Worm (Caenorhabditis elegans): ENCODE results near the gene phf-34.

phf-34 gene

DNA sequence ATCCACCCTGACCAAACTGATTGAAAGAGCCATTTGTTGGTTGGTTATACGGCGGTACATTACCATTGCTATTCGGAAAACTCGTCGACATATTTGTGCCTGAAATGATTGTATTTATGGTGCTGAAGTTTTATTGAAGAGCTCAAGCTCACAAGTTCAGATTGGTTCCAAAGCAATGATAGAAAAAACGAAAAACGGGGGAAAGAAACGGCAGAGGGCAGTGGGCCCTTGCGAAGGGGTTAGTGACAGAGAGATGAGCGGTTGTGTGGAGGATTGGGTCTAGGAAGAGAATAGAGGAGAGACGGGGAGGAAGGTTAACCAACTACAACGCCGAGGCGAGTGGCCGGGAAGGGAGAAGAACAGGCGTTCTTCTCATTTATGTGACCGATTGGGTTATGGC, 32.1 kb upstream of the phf-34 start, which contains the start of gene nra-3:
Gene nra-3 (minus strand): TSS at position 101 of the 400 bp plus-strand sequence.
- TF ChIP-seq mec-3 (tag; optimal IDR thresholded peaks at IDR 0.05; ENCODE audit: borderline replicate concordance) (no peak), ref-2 (tag; optimal IDR thresholded peaks at IDR 0.05) (peak; percentile 19), rnt-1 (tag; optimal IDR thresholded peaks at IDR 0.05) (peak; percentile 31), unc-42 (tag; optimal IDR thresholded peaks at IDR 0.05) (peak; percentile 41), tbx-2 (tag; optimal IDR thresholded peaks at IDR 0.05) (peak; percentile 44)

DNA sequence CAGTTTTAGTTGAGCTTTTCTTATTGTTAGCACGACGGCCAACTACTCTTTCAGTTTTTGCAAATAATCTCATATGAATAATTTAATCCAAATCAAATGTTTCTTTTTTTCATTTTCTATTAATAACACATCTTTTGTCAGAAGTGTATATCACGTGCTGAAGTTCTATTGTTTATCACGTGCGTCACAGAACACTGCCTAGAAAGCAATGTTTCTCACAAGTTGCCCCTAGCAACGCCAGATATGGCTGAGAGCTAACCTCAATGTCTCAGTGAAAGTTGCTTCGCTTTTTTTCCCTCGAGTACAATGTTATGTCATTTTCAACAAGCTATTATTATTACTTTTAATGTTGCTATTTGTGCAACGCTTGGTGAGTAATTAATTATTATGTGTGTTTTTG, 28.7 kb upstream of the phf-34 start:
- TF ChIP-seq ceh-18 (tag; optimal IDR thresholded peaks at IDR 0.05) (no peak), fax-1 (tag; optimal IDR thresholded peaks at IDR 0.05) (no peak), hlh-30 (tag; optimal IDR thresholded peaks at IDR 0.05; ENCODE audit: insufficient read depth) (peak; percentile 54), pha-2 (tag; optimal IDR thresholded peaks at IDR 0.05) (no peak)

DNA sequence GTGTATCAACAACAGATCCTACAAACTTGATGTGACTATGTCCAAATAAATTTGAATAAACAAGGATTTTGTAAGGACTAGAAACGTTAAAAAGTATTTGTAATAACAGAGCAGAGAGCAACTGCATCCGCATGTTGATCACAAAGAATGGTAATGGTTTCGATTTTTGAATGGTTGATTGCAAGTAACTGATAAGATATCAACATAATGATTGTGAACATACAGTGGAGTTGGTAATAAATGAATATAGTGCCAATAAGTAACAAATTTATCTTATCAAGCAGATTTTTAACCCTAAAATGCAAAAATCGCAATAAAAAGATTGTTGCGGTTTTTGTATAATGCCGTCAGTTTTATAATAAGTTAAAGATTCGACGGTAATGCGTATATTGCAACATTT, 25.7 kb upstream of the phf-34 start, which contains the start of gene ugt-23:
Gene ugt-23 (minus strand): TSS at position 212 of the 400 bp plus-strand sequence.
- no peak for TF ChIP-seq tbx-2 (tag; optimal IDR thresholded peaks at IDR 0.05)
- no peak for TF ChIP-seq pat-9 (tag; optimal IDR thresholded peaks at IDR 0.05)
- TF ChIP-seq elt-2 (tag; optimal IDR thresholded peaks at IDR 0.05) = peak; percentile 70

DNA sequence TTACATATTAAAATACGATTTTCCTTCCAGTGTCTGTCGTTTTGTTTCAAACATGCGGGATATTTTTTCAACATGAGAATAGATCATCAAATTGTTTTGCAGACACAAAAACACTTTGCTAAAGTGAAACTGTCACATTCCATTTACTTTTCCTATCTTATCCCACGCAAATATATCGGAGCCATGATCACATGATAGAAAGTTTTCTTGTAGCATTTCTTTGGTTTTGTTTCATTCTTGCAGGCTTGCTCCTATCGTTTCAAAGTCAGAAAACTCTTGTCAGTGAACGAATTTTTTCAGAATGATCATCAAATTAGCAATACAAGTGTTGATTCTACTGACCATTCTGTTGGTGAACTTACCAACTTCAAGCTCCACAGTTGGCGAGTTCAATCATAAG, 22.0 kb upstream of the phf-34 start, which contains the start of gene C17G1.2:
Gene C17G1.2 (plus strand): TSS at position 301 of the 400 bp plus-strand sequence.
- TF ChIP-seq pax-1 (tag; optimal IDR thresholded peaks at IDR 0.05) (no peak), ceh-34 (tag; optimal IDR thresholded peaks at IDR 0.05) (no peak), pha-4 (tag; optimal IDR thresholded peaks at IDR 0.05) (no peak), pros-1 (tag; optimal IDR thresholded peaks at IDR 0.05) (no peak), C38D4.7 (GFP tag; optimal IDR thresholded peaks at IDR 0.05) (no peak), fkh-10 (GFP tag; optimal IDR thresholded peaks at IDR 0.05) (no peak), mec-3 (tag; optimal IDR thresholded peaks at IDR 0.05; ENCODE audit: borderline replicate concordance) (no peak), K02D7.2 (tag; optimal IDR thresholded peaks at IDR 0.05) (no peak), ama-1 (optimal IDR thresholded peaks at IDR 0.05) (no peak), ceh-6 (GFP tag; optimal IDR thresholded peaks at IDR 0.05) (no peak), hlh-30 (tag; optimal IDR thresholded peaks at IDR 0.05; ENCODE audit: insufficient read depth) (no peak), madf-2 (tag; optimal IDR thresholded peaks at IDR 0.05) (no peak), tbx-7 (tag; optimal IDR thresholded peaks at IDR 0.05) (no peak), ref-2 (tag; optimal IDR thresholded peaks at IDR 0.05) (no peak), C08G9.2 (tag; optimal IDR thresholded peaks at IDR 0.05) (no peak), hlh-13 (GFP tag; optimal IDR thresholded peaks at IDR 0.05) (no peak)

DNA sequence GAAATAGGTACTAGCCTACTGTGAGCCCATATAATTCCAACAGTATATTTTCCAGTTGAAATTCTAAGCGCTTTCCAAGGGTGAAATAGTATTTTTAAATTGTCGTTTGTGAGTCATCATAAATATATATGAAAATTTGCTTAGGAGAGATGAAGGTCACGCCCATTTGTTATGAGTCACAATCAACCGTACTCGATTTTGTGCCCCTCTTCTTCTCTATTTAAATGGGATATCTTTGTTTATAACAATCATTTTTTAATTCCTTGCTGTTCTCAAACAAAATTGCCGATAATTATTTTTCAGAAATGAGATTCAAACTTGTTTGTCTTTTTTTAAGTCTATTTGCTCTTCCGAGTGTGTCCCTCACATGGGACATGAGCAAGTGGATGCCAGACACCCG, 19.7 kb upstream of the phf-34 start, which contains the start of gene folr-1:
Gene folr-1 (plus strand): TSS at position 301 of the 400 bp plus-strand sequence.
- TF ChIP-seq hlh-6 (tag; optimal IDR thresholded peaks at IDR 0.05) (no peak), hlh-8 (tag; optimal IDR thresholded peaks at IDR 0.05) (no peak), F13H6.1 (tag; optimal IDR thresholded peaks at IDR 0.05) (no peak), npax-4 (tag; optimal IDR thresholded peaks at IDR 0.05) (no peak)

DNA sequence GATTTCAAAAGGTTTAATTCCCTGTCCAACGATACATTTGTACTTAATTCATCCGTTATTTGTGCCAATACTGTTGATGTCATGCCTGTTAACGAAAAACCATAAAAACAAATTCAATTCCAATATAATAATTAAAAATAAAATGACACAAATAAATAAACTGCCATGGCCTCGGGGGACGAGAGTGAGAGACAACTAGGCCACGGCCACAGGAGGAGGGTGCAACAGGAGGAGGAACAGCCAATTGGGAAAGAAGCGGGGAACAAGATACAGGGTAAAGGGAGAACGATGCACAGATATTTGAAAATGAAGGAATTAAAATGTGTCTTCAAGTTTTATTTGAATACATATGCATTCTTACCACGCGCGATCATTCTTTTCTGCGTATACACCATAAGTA, 18.1 kb upstream of the phf-34 start, which contains the start of gene F21G4.6:
Gene F21G4.6 (minus strand): TSS at position 87 of the 400 bp plus-strand sequence.
- TF ChIP-seq npax-4 (tag; optimal IDR thresholded peaks at IDR 0.05) = no peak
- no peak for TF ChIP-seq ref-2 (tag; optimal IDR thresholded peaks at IDR 0.05)
- TF ChIP-seq fkh-6 (tag; optimal IDR thresholded peaks at IDR 0.05) = peak; percentile 20
- no peak for TF ChIP-seq nhr-232 (tag; optimal IDR thresholded peaks at IDR 0.05)
- TF ChIP-seq ceh-2 (tag; optimal IDR thresholded peaks at IDR 0.05) = peak; percentile 57
- peak; percentile 11 for TF ChIP-seq elt-2 (tag; optimal IDR thresholded peaks at IDR 0.05)
- TF ChIP-seq unc-3 (GFP tag; conservative IDR thresholded peaks at IDR 0.05) = no peak
- TF ChIP-seq unc-3 (tag; optimal IDR thresholded peaks at IDR 0.05) = no peak
- peak; percentile 24 for TF ChIP-seq tbx-7 (tag; optimal IDR thresholded peaks at IDR 0.05)
- no peak for TF ChIP-seq fkh-10 (GFP tag; optimal IDR thresholded peaks at IDR 0.05)
- TF ChIP-seq hlh-8 (tag; optimal IDR thresholded peaks at IDR 0.05) = peak; percentile 3
- no peak for TF ChIP-seq pha-4 (tag; optimal IDR thresholded peaks at IDR 0.05)
- peak; percentile 47 for TF ChIP-seq ceh-31 (tag; optimal IDR thresholded peaks at IDR 0.05)
- TF ChIP-seq ets-4 (tag; optimal IDR thresholded peaks at IDR 0.05) = peak; percentile 28
- peak; percentile 66 for TF ChIP-seq tbx-2 (tag; optimal IDR thresholded peaks at IDR 0.05)
- TF ChIP-seq zip-5 (tag; optimal IDR thresholded peaks at IDR 0.05) = peak; percentile 23

Data from whole organism, late embryonic.